Comparison of ENCODE assay signal across 3 fruit fly cellular contexts in genomic region chrX:16839905-16840304, dm6.
TF ChIP-seq lines count a peak whose summit lies in the region.

No protein-coding gene starts in this region.

- TF ChIP-seq CTCF in whole organism, embryonic (GFP tag; optimal IDR thresholded peaks at IDR 0.05; lab: Kevin White, UChicago) = peak; percentile 56

TF ChIP-seq in whole organism, embryonic, 481 proteins besides CTCF, POLR2A, EP300 and RAD21 (continues in another document):
- TF ChIP-seq CG16779 (GFP tag; IDR thresholded peaks at IDR 0.05; lab: Robert Waterston, UW) (no peak), CG12236 (GFP tag; optimal IDR thresholded peaks at IDR 0.05; lab: Kevin White, UChicago) (no peak), tio (GFP tag; optimal IDR thresholded peaks at IDR 0.05; lab: Kevin White, UChicago) (no peak), CG9817 (tag; optimal IDR thresholded peaks at IDR 0.05; lab: Kevin White, UChicago) (peak; percentile 22), CG13894 (tag; optimal IDR thresholded peaks at IDR 0.05; lab: Kevin White, UChicago) (no peak), CG10267 (tag; optimal IDR thresholded peaks at IDR 0.05; lab: Kevin White, UChicago) (no peak), Dbx (GFP tag; IDR thresholded peaks at IDR 0.05; lab: Robert Waterston, UW) (no peak), row (GFP tag; IDR thresholded peaks at IDR 0.05; lab: Robert Waterston, UW) (peak; percentile 42; the same call in 2 of the 3 replicates), Dek (tag; optimal IDR thresholded peaks at IDR 0.05; lab: Kevin White, UChicago) (no peak), CG1647 (GFP tag; optimal IDR thresholded peaks at IDR 0.05; lab: Kevin White, UChicago) (no peak), CG8290 (GFP tag; optimal IDR thresholded peaks at IDR 0.05; lab: Kevin White, UChicago) (peak; percentile 23), CG8290 (tag; optimal IDR thresholded peaks at IDR 0.05; lab: Kevin White, UChicago) (peak in 1 of 2 experiments; percentile 40), CG8478 (optimal IDR thresholded peaks at IDR 0.05; lab: Kevin White, UChicago) (no peak), Bgb (GFP tag; IDR thresholded peaks at IDR 0.05; lab: Robert Waterston, UW; ENCODE audit: partially characterized antibody) (peak; percentile 48; the same call in 1 of the 2 replicates), sens (GFP tag; lab: Kevin White, UChicago) (peak; percentile 52), HmgD (GFP tag; optimal IDR thresholded peaks at IDR 0.05; lab: Kevin White, UChicago) (peak; percentile 73), az2 (GFP tag; optimal IDR thresholded peaks at IDR 0.05; lab: Kevin White, UChicago) (no peak), stc (GFP tag; IDR thresholded peaks at IDR 0.05; lab: Robert Waterston, UW) (no peak), fd102C (GFP tag; optimal IDR thresholded peaks at IDR 0.05; lab: Kevin White, UChicago) (no peak), hkb (optimal IDR thresholded peaks at IDR 0.05; lab: Kevin White, UChicago) (no peak), hkb (GFP tag; IDR thresholded peaks at IDR 0.05; lab: Robert Waterston, UW) (0 out of 2 replicates have a peak, but pooled peaks have one; percentile 12), CG8281 (tag; optimal IDR thresholded peaks at IDR 0.05; lab: Kevin White, UChicago) (no peak), ssp (GFP tag; IDR thresholded peaks at IDR 0.05; lab: Robert Waterston, UW) (no peak), tap (tag; optimal IDR thresholded peaks at IDR 0.05; lab: Kevin White, UChicago) (no peak), CG13624 (GFP tag; optimal IDR thresholded peaks at IDR 0.05; lab: Kevin White, UChicago) (no peak), CG34376 (GFP tag; optimal IDR thresholded peaks at IDR 0.05; lab: Kevin White, UChicago) (no peak), CG6175 (GFP tag; IDR thresholded peaks at IDR 0.05; lab: Robert Waterston, UW) (peak; percentile 18; the same call in 1 of the 3 replicates), CG42726 (GFP tag; IDR thresholded peaks at IDR 0.05; lab: Robert Waterston, UW; ENCODE audit: partially characterized antibody) (peak; percentile 64; the same call in 1 of the 2 replicates), CG2120 (GFP tag; optimal IDR thresholded peaks at IDR 0.05; lab: Kevin White, UChicago) (peak; percentile 7), CG17186 (GFP tag; optimal IDR thresholded peaks at IDR 0.05; lab: Kevin White, UChicago) (no peak)

TF ChIP-seq in whole organism, pupa, 21 proteins besides CTCF, POLR2A, EP300 and RAD21:
- no peak for TF ChIP-seq CG10348 (GFP tag; IDR thresholded peaks at IDR 0.05; lab: Robert Waterston, UW)
- TF ChIP-seq rn (GFP tag; IDR thresholded peaks at IDR 0.05; lab: Robert Waterston, UW) = no peak
- TF ChIP-seq CG8159 (tag; optimal IDR thresholded peaks at IDR 0.05; lab: Kevin White, UChicago) = no peak
- peak; percentile 39 for TF ChIP-seq D1 (tag; optimal IDR thresholded peaks at IDR 0.05; lab: Kevin White, UChicago)
- no peak for TF ChIP-seq CG13204 (GFP tag; optimal IDR thresholded peaks at IDR 0.05; lab: Kevin White, UChicago)
- TF ChIP-seq EcR (GFP tag; optimal IDR thresholded peaks at IDR 0.05; lab: Kevin White, UChicago) = no peak
TF ChIP-seq in whole organism, pupa: peak in this region for 1.

TF ChIP-seq in whole organism, wandering third instar larva, 38 proteins besides CTCF, POLR2A, EP300 and RAD21:
- TF ChIP-seq dl (GFP tag; optimal IDR thresholded peaks at IDR 0.05; lab: Kevin White, UChicago; ENCODE audit: insufficient read depth in 1 of 2, partially characterized antibody in 2 of 2) (peak; percentile 58 to 83), Rel (GFP tag; optimal IDR thresholded peaks at IDR 0.05; lab: Kevin White, UChicago) (no peak), Rel (tag; optimal IDR thresholded peaks at IDR 0.05; lab: Kevin White, UChicago) (no peak), Myc (optimal IDR thresholded peaks at IDR 0.05; lab: Kevin White, UChicago) (no peak), Dif (GFP tag; optimal IDR thresholded peaks at IDR 0.05; lab: Kevin White, UChicago; ENCODE audit: partially characterized antibody) (peak; percentile 98), OdsH (GFP tag; optimal IDR thresholded peaks at IDR 0.05; lab: Kevin White, UChicago) (no peak), CrebA (GFP tag; optimal IDR thresholded peaks at IDR 0.05; lab: Kevin White, UChicago; ENCODE audit: borderline replicate concordance) (no peak), Vsx2 (GFP tag; optimal IDR thresholded peaks at IDR 0.05; lab: Kevin White, UChicago; ENCODE audit: partially characterized antibody) (peak; percentile 82), N (GFP tag; optimal IDR thresholded peaks at IDR 0.05; lab: Kevin White, UChicago) (no peak)

Comparison
In these comparisons a context has a peak if more than half of its experiments do, and no peak if none do; other contexts are left out.
1. Of the 10 proteins assayed by ChIP-seq in both whole organism, embryonic and whole organism, wandering third instar larva: peak only in whole organism, embryonic: Abd-B; only in whole organism, wandering third instar larva: none; in both: none; in neither: 9.